Worm (Caenorhabditis elegans) whole organism, L3 larva: Measurements from ENCODE around the gene K09B3.1.

ENCODE experiments used
- R02D3.7 ChIP-seq: fragments of 150-350 bp; optimal IDR thresholded peaks from 2 replicates; lab custom pipeline; 2014; ENCODE audit warnings: missing biosample characterization, missing genetic modification characterization
- ZK546.5 ChIP-seq: sonication (generic microtip); optimal IDR thresholded peaks from 2 replicates; lab custom pipeline; 2017; ENCODE audit warnings: missing biosample characterization, missing genetic modification characterization
- aly-2 ChIP-seq: fragments of 150-350 bp; optimal IDR thresholded peaks from 2 replicates; lab custom pipeline; 2014; ENCODE audit warnings: missing biosample characterization, missing genetic modification characterization
- ama-1 ChIP-seq: fragments of 150-350 bp; optimal IDR thresholded peaks from 2 replicates; lab custom pipeline; 2018
- ceh-16 ChIP-seq: sonication (generic microtip); optimal IDR thresholded peaks from 2 replicates; lab custom pipeline; 2017; ENCODE audit warnings: missing biosample characterization, missing genetic modification characterization
- ceh-28 ChIP-seq: fragments of 150-350 bp; optimal IDR thresholded peaks from 2 replicates; lab custom pipeline; 2014; ENCODE audit warnings: missing biosample characterization, missing genetic modification reagents, missing genetic modification characterization
- ceh-9 ChIP-seq: sonication (generic microtip); optimal IDR thresholded peaks from 2 replicates; lab custom pipeline; 2018; ENCODE audit warnings: missing biosample characterization, missing genetic modification characterization
- daf-12 ChIP-seq: fragments of 150-350 bp; optimal IDR thresholded peaks from 2 replicates; lab custom pipeline; 2014; ENCODE audit warnings: missing biosample characterization, missing genetic modification reagents, missing genetic modification characterization
- egl-27 ChIP-seq: sonication (generic microtip); optimal IDR thresholded peaks from 4 replicates; lab custom pipeline; 2017; ENCODE audit warnings: missing biosample characterization, missing genetic modification reagents, missing genetic modification characterization
- elt-3 ChIP-seq, 3 experiments: fragments of 150-350 bp in 1 of 3; sonication (generic microtip) in 2 of 3; optimal IDR thresholded peaks; 2 replicates in 2 of 3; 4 replicates in 1 of 3; lab custom pipeline; 2014 to 2017; ENCODE audit warnings: missing biosample characterization in 3 of 3, missing genetic modification characterization in 3 of 3
- eor-1 ChIP-seq, 2 experiments: fragments of 150-350 bp; optimal IDR thresholded peaks; 2 replicates each; lab custom pipeline; 2014 to 2018; ENCODE audit warnings: missing biosample characterization in 2 of 2, missing genetic modification characterization in 2 of 2
- fos-1 ChIP-seq: fragments of 150-350 bp; optimal IDR thresholded peaks from 2 replicates; lab custom pipeline; 2014; ENCODE audit warnings: missing biosample characterization, missing genetic modification characterization
- jun-1 ChIP-seq: fragments of 150-350 bp; optimal IDR thresholded peaks from 2 replicates; lab custom pipeline; 2014; ENCODE audit warnings: missing biosample characterization, missing genetic modification reagents, missing genetic modification characterization
- lin-15B ChIP-seq: fragments of 150-350 bp; optimal IDR thresholded peaks from 2 replicates; lab custom pipeline; 2014; ENCODE audit warnings: missing biosample characterization, missing genetic modification characterization
- lin-39 ChIP-seq: fragments of 150-350 bp; optimal IDR thresholded peaks from 2 replicates; lab custom pipeline; 2018; ENCODE audit warnings: missing biosample characterization, missing genetic modification reagents, missing genetic modification characterization
- lsy-12 ChIP-seq: sonication (generic microtip); optimal IDR thresholded peaks from 2 replicates; lab custom pipeline; 2016; ENCODE audit warnings: mild to moderate bottlenecking, missing genetic modification characterization, missing compliant biosample characterization
- mml-1 ChIP-seq: fragments of 150-350 bp; sonication (generic microtip); optimal IDR thresholded peaks from 3 replicates; lab custom pipeline; 2014; ENCODE audit warnings: missing biosample characterization, missing genetic modification characterization
- nfya-1 ChIP-seq: sonication (generic microtip); optimal IDR thresholded peaks from 2 replicates; lab custom pipeline; 2017; ENCODE audit warnings: missing genetic modification characterization, mild to moderate bottlenecking, missing compliant biosample characterization, antibody characterized with exemption, moderate library complexity; ENCODE audit not compliant: insufficient read depth
- nhr-11 ChIP-seq: fragments of 150-350 bp; optimal IDR thresholded peaks from 2 replicates; lab custom pipeline; 2014; ENCODE audit warnings: missing biosample characterization, missing genetic modification characterization
- nhr-12 ChIP-seq: fragments of 150-350 bp; optimal IDR thresholded peaks from 2 replicates; lab custom pipeline; 2014; ENCODE audit warnings: missing biosample characterization, missing genetic modification characterization
- nhr-23 ChIP-seq: fragments of 150-350 bp; optimal IDR thresholded peaks from 2 replicates; lab custom pipeline; 2014; ENCODE audit warnings: missing biosample characterization, missing genetic modification reagents, missing genetic modification characterization
- nhr-237 ChIP-seq: fragments of 150-350 bp; optimal IDR thresholded peaks from 2 replicates; lab custom pipeline; 2014; ENCODE audit warnings: missing biosample characterization, missing genetic modification characterization
- nhr-28 ChIP-seq: fragments of 150-350 bp; optimal IDR thresholded peaks from 2 replicates; lab custom pipeline; 2014; ENCODE audit warnings: missing biosample characterization, missing genetic modification characterization
- nhr-43 ChIP-seq: sonication (generic microtip); optimal IDR thresholded peaks from 2 replicates; lab custom pipeline; 2016; ENCODE audit warnings: mild to moderate bottlenecking, missing genetic modification characterization, missing compliant biosample characterization; ENCODE audit not compliant: poor library complexity, severe bottlenecking
- nhr-67 ChIP-seq: fragments of 150-350 bp; optimal IDR thresholded peaks from 2 replicates; lab custom pipeline; 2014; ENCODE audit warnings: missing biosample characterization, missing genetic modification characterization
- nhr-76 ChIP-seq: fragments of 150-350 bp; sonication (generic microtip); optimal IDR thresholded peaks from 5 replicates; lab custom pipeline; 2014; ENCODE audit warnings: missing biosample characterization, missing genetic modification characterization
- pqm-1 ChIP-seq: fragments of 150-350 bp; optimal IDR thresholded peaks from 2 replicates; lab custom pipeline; 2017; ENCODE audit warnings: missing biosample characterization, missing genetic modification characterization, inconsistent platforms
- skn-1 ChIP-seq: fragments of 150-350 bp; optimal IDR thresholded peaks from 2 replicates; lab custom pipeline; 2014; ENCODE audit warnings: missing biosample characterization, missing genetic modification characterization
- tbx-2 ChIP-seq: sonication (generic microtip); optimal IDR thresholded peaks from 2 replicates; lab custom pipeline; 2016; ENCODE audit warnings: mild to moderate bottlenecking, missing genetic modification characterization, missing compliant biosample characterization
- unc-62 ChIP-seq: fragments of 150-350 bp; sonication (generic microtip); optimal IDR thresholded peaks from 4 replicates; lab custom pipeline; 2014; ENCODE audit warnings: missing biosample characterization, missing genetic modification reagents, missing genetic modification characterization
- zag-1 ChIP-seq: fragments of 150-350 bp; optimal IDR thresholded peaks from 2 replicates; lab custom pipeline; 2014; ENCODE audit warnings: missing biosample characterization, missing genetic modification characterization
- ztf-11 ChIP-seq: fragments of 150-350 bp; optimal IDR thresholded peaks from 2 replicates; lab custom pipeline; 2014; ENCODE audit warnings: missing biosample characterization, missing genetic modification characterization
- ztf-4 ChIP-seq: fragments of 150-350 bp; optimal IDR thresholded peaks from 2 replicates; lab custom pipeline; 2014; ENCODE audit warnings: missing biosample characterization, missing genetic modification characterization

Gene K09B3.1

ce11 chrIV:3794437-3794836 lies at the start of gene K09B3.1:
TSS of gene K09B3.1 (plus strand) at chrIV:3794737.
- TF ChIP-seq nhr-237, result no peak
- no peak for TF ChIP-seq skn-1 (tag; lab: Kevin White, UChicago)
- no peak for TF ChIP-seq ztf-11 (tag; lab: Kevin White, UChicago)
- no peak for TF ChIP-seq lin-15B
- TF ChIP-seq ama-1 (lab: Kevin White, UChicago), result no peak
- no peak for TF ChIP-seq tbx-2 (tag; lab: Kevin White, UChicago)
- TF ChIP-seq pqm-1 (tag; lab: Kevin White, UChicago), result no peak
- no peak for TF ChIP-seq lin-39 (tag; lab: Kevin White, UChicago)
- no peak for TF ChIP-seq egl-27 (tag; lab: Kevin White, UChicago)
- TF ChIP-seq daf-12, result no peak
- no peak for TF ChIP-seq nhr-11

- TF ChIP-seq ZK546.5 (tag; lab: Kevin White, UChicago), result no peak
- TF ChIP-seq aly-2 (tag; lab: Kevin White, UChicago), result no peak
- TF ChIP-seq lsy-12 (tag; lab: Kevin White, UChicago), result no peak
- no peak for TF ChIP-seq ceh-9 (tag; lab: Kevin White, UChicago)
- no peak for TF ChIP-seq nhr-43 (tag; lab: Kevin White, UChicago)
- TF ChIP-seq lin-15B, result no peak
- no peak for TF ChIP-seq nfya-1
- no peak for TF ChIP-seq zag-1 (tag; lab: Kevin White, UChicago)
- TF ChIP-seq elt-3 (tag; optimal IDR thresholded peaks at IDR 0.05; lab: Kevin White, UChicago), result no peak
- no peak for TF ChIP-seq fos-1
Observed at ce11 chrIV:3745806-3746205, 48.7 kb upstream of the K09B3.1 start.

ce11 chrIV:3751001-3751400 lies 43.5 kb upstream of the K09B3.1 start, which contains the start of gene ugt-45:
TSS of gene ugt-45 (minus strand) at chrIV:3751101.
- no peak for TF ChIP-seq ceh-16 (tag; lab: Kevin White, UChicago)
- no peak for TF ChIP-seq nhr-11
- no peak for TF ChIP-seq nhr-23 (tag; lab: Kevin White, UChicago)
- TF ChIP-seq lsy-12 (tag; lab: Kevin White, UChicago), result no peak
- no peak for TF ChIP-seq nhr-237
- TF ChIP-seq elt-3 (tag; optimal IDR thresholded peaks at IDR 0.05; lab: Kevin White, UChicago), result no peak
- no peak for TF ChIP-seq ztf-4 (tag; lab: Kevin White, UChicago)
- TF ChIP-seq mml-1 (tag; lab: Kevin White, UChicago), result no peak
- TF ChIP-seq eor-1 (tag; optimal IDR thresholded peaks at IDR 0.05; lab: Kevin White, UChicago), result no peak
- TF ChIP-seq nfya-1, result no peak
- TF ChIP-seq unc-62 (GFP tag; lab: Kevin White, UChicago), result no peak
- TF ChIP-seq egl-27 (tag; lab: Kevin White, UChicago), result no peak
- no peak for TF ChIP-seq aly-2 (tag; lab: Kevin White, UChicago)

ce11 chrIV:3752276-3752675 lies 42.3 kb upstream of the K09B3.1 start:
- TF ChIP-seq egl-27 (tag; lab: Kevin White, UChicago) (no peak), nfya-1 (no peak), pqm-1 (tag; lab: Kevin White, UChicago) (no peak), ZK546.5 (tag; lab: Kevin White, UChicago) (no peak), nhr-67 (tag; lab: Kevin White, UChicago) (no peak), skn-1 (tag; lab: Kevin White, UChicago) (no peak), nhr-12 (tag; lab: Kevin White, UChicago) (no peak), nhr-11 (no peak), eor-1 (tag; optimal IDR thresholded peaks at IDR 0.05; lab: Kevin White, UChicago) (no peak), R02D3.7 (no peak), fos-1 (no peak)
- TF ChIP-seq, all 47 proteins: peak for 0

ce11 chrIV:3755355-3755754 lies 39.2 kb upstream of the K09B3.1 start, which contains the start of gene Y37E11AR.7:
TSS of gene Y37E11AR.7 (minus strand) at chrIV:3755455.
- no peak for TF ChIP-seq elt-3 (tag; optimal IDR thresholded peaks at IDR 0.05; lab: Kevin White, UChicago)
- TF ChIP-seq mml-1 (tag; lab: Kevin White, UChicago), result no peak
- no peak for TF ChIP-seq zag-1 (tag; lab: Kevin White, UChicago)
- TF ChIP-seq nhr-28, result no peak
- TF ChIP-seq jun-1, result no peak
- TF ChIP-seq nhr-76 (tag; lab: Kevin White, UChicago), result no peak
- TF ChIP-seq ztf-4 (tag; lab: Kevin White, UChicago), result no peak
- TF ChIP-seq skn-1 (tag; lab: Kevin White, UChicago), result no peak
- no peak for TF ChIP-seq aly-2 (tag; lab: Kevin White, UChicago)
- TF ChIP-seq lsy-12 (tag; lab: Kevin White, UChicago), result no peak
- no peak for TF ChIP-seq ceh-28 (tag; lab: Kevin White, UChicago)
- TF ChIP-seq lin-39 (tag; lab: Kevin White, UChicago), result no peak
